Fruit fly (Drosophila melanogaster) whole organism, embryonic: ENCODE data around the gene CG3434.

Experiments used
- CG10959 ChIP-seq: fragments of 200-800 bp; sonication (Bioruptor generic); IDR thresholded peaks from 2 replicates; pipeline ENCODE4 v1.3.6; 2022; ENCODE audit warnings: missing biosample characterization, missing genetic modification characterization
- CG11093 ChIP-seq: fragments of 200-800 bp; sonication (Bioruptor generic); IDR thresholded peaks from 3 replicates; pipeline ENCODE4 v1.3.6; 2022; ENCODE audit warnings: missing biosample characterization, missing genetic modification characterization
- CG11504 ChIP-seq: fragments of 200-800 bp; sonication (Bioruptor generic); optimal IDR thresholded peaks from 3 replicates; lab custom pipeline; 2019; ENCODE audit warnings: missing biosample characterization, mild to moderate bottlenecking, missing genetic modification characterization, moderate library complexity
- CG12236 ChIP-seq: fragments of 200-800 bp; sonication (Bioruptor generic); optimal IDR thresholded peaks from 2 replicates; lab custom pipeline; 2016; ENCODE audit warnings: missing biosample characterization, missing genetic modification characterization
- CG13624 ChIP-seq: fragments of 200-800 bp; sonication (Bioruptor generic); optimal IDR thresholded peaks from 2 replicates; lab custom pipeline; 2016; ENCODE audit warnings: missing biosample characterization, missing genetic modification characterization
- CG13775 ChIP-seq: fragments of 200-800 bp; sonication (Bioruptor generic); optimal IDR thresholded peaks from 3 replicates; lab custom pipeline; 2017; ENCODE audit warnings: missing biosample characterization, mild to moderate bottlenecking, missing genetic modification characterization
- CG1647 ChIP-seq: fragments of 200-800 bp; sonication (Bioruptor generic); optimal IDR thresholded peaks from 3 replicates; lab custom pipeline; 2016; ENCODE audit warnings: missing biosample characterization, missing genetic modification characterization
- CG17568 ChIP-seq: fragments of 200-800 bp; sonication (Bioruptor generic); optimal IDR thresholded peaks from 2 replicates; lab custom pipeline; 2018; ENCODE audit warnings: missing biosample characterization, mild to moderate bottlenecking, missing genetic modification characterization, moderate library complexity
- CG17912 ChIP-seq: fragments of 200-800 bp; sonication (Bioruptor generic); optimal IDR thresholded peaks from 2 replicates; lab custom pipeline; 2018; ENCODE audit warnings: missing biosample characterization, mild to moderate bottlenecking, missing genetic modification characterization
- CG18011 ChIP-seq: fragments of 200-800 bp; sonication (Bioruptor generic); optimal IDR thresholded peaks from 2 replicates; lab custom pipeline; 2017; ENCODE audit warnings: missing biosample characterization, missing genetic modification characterization, mild to moderate bottlenecking, moderate library complexity, missing genotype
- CG30020 ChIP-seq: fragments of 200-800 bp; optimal IDR thresholded peaks from 2 replicates; lab custom pipeline; 2019; ENCODE audit warnings: missing biosample characterization, mild to moderate bottlenecking, missing genetic modification characterization, moderate library complexity
- CG34376 ChIP-seq: fragments of 200-800 bp; sonication (Bioruptor generic); optimal IDR thresholded peaks from 2 replicates; lab custom pipeline; 2018; ENCODE audit warnings: missing biosample characterization, mild to moderate bottlenecking, missing genetic modification characterization
- CG3726 ChIP-seq: fragments of 200-800 bp; sonication (Bioruptor generic); IDR thresholded peaks from 3 replicates; pipeline ENCODE4, ENCODE4 v1.3.6; 2022; ENCODE audit warnings: missing biosample characterization, missing genetic modification characterization
- CG3995 ChIP-seq: fragments of 200-800 bp; sonication (Bioruptor generic); optimal IDR thresholded peaks from 3 replicates; lab custom pipeline; 2016; ENCODE audit warnings: missing biosample characterization, missing genetic modification characterization
- CG4328 ChIP-seq: fragments of 200-800 bp; sonication (Bioruptor generic); optimal IDR thresholded peaks from 3 replicates; lab custom pipeline; 2017; ENCODE audit warnings: missing biosample characterization, missing genetic modification reagents, missing genetic modification characterization
- CG4404 ChIP-seq: fragments of 200-800 bp; sonication (Bioruptor generic); IDR thresholded peaks from 2 replicates; pipeline ENCODE4 v1.3.6; 2022; ENCODE audit warnings: missing biosample characterization, missing genetic modification characterization
- CG6254 ChIP-seq: fragments of 200-800 bp; sonication (Bioruptor generic); optimal IDR thresholded peaks from 3 replicates; lab custom pipeline; 2017; ENCODE audit warnings: mild to moderate bottlenecking, missing biosample characterization, missing genetic modification reagents, missing genetic modification characterization
- CG6272 ChIP-seq: fragments of 200-800 bp; sonication (Bioruptor generic); IDR thresholded peaks from 2 replicates; pipeline ENCODE4 v1.3.6; 2022; ENCODE audit warnings: missing biosample characterization, missing genetic modification characterization
- CG7928 ChIP-seq: fragments of 200-800 bp; sonication (Bioruptor generic); optimal IDR thresholded peaks from 2 replicates; lab custom pipeline; 2017; ENCODE audit warnings: missing biosample characterization, mild to moderate bottlenecking, missing genetic modification characterization
- CG7963 ChIP-seq: fragments of 200-800 bp; sonication (Bioruptor generic); IDR thresholded peaks from 3 replicates; pipeline ENCODE4 v1.3.6; 2022; ENCODE audit warnings: missing biosample characterization, missing genetic modification characterization; ENCODE audit not compliant: partially characterized antibody
- CG9215 ChIP-seq: fragments of 200-800 bp; sonication (Bioruptor generic); IDR thresholded peaks from 2 replicates; pipeline ENCODE4 v1.3.6; 2022; ENCODE audit warnings: missing biosample characterization, missing genetic modification characterization
- CkIIα-i1 ChIP-seq: fragments of 200-800 bp; sonication (Bioruptor generic); IDR thresholded peaks from 2 replicates; pipeline ENCODE4 v1.3.6; 2022; ENCODE audit warnings: missing biosample characterization, missing genetic modification characterization
- Dll ChIP-seq: fragments of 200-800 bp; sonication (Bioruptor generic); IDR thresholded peaks from 4 replicates; pipeline ENCODE4 v1.3.6; 2022; ENCODE audit warnings: missing biosample characterization, missing genetic modification characterization; ENCODE audit not compliant: partially characterized antibody
- E2f1 ChIP-seq: fragments of 200-800 bp; sonication (Bioruptor generic); IDR thresholded peaks from 2 replicates; pipeline ENCODE4 v1.3.6; 2022; ENCODE audit warnings: missing biosample characterization, missing genetic modification characterization
- Fer1 ChIP-seq: fragments of 200-800 bp; sonication (Bioruptor generic); optimal IDR thresholded peaks from 2 replicates; lab custom pipeline; 2017; ENCODE audit warnings: missing biosample characterization, mild to moderate bottlenecking, missing genetic modification characterization
- H2.0 ChIP-seq: fragments of 200-800 bp; sonication (Bioruptor generic); IDR thresholded peaks from 2 replicates; pipeline ENCODE4 v1.3.6; 2022; ENCODE audit warnings: missing biosample characterization, missing genetic modification characterization
- Hey ChIP-seq: fragments of 200-800 bp; sonication (Bioruptor generic); optimal IDR thresholded peaks from 3 replicates; lab custom pipeline; 2018; ENCODE audit warnings: missing biosample characterization, mild to moderate bottlenecking, missing genetic modification characterization
- Med ChIP-seq: fragments of 200-800 bp; sonication (Bioruptor generic); peaks from one replicate; lab custom pipeline; 2016; ENCODE audit warnings: missing biosample characterization, missing genetic modification characterization, mild to moderate bottlenecking, inconsistent platforms, moderate library complexity
- NC2β ChIP-seq: fragments of 200-800 bp; sonication (Bioruptor generic); optimal IDR thresholded peaks from 2 replicates; lab custom pipeline; 2016; ENCODE audit warnings: missing biosample characterization, missing genetic modification characterization
- NK7.1 ChIP-seq: fragments of 200-800 bp; sonication (Bioruptor generic); optimal IDR thresholded peaks from 3 replicates; lab custom pipeline; 2016; ENCODE audit warnings: missing biosample characterization, missing genetic modification characterization
- Sox102F ChIP-seq: fragments of 200-800 bp; sonication (Bioruptor generic); optimal IDR thresholded peaks from 2 replicates; lab custom pipeline; 2018; ENCODE audit warnings: missing biosample characterization, mild to moderate bottlenecking, missing genetic modification characterization, moderate library complexity
- Trl ChIP-seq, 3 experiments: fragments of >200 bp in 2 of 3; fragments of 200-800 bp in 1 of 3; sonication (Bioruptor generic) in 1 of 3; optimal IDR thresholded peaks; 2 replicates in 1 of 3; 3 replicates in 2 of 3; lab custom pipeline; 2016 to 2017; ENCODE audit warnings: missing biosample characterization in 1 of 3, missing genetic modification characterization in 1 of 3
- amos ChIP-seq: fragments of 200-800 bp; sonication (Bioruptor generic); IDR thresholded peaks from 2 replicates; pipeline ENCODE4 v1.3.6; 2022; ENCODE audit warnings: missing biosample characterization, missing genetic modification characterization; ENCODE audit not compliant: partially characterized antibody
- ase ChIP-seq: fragments of 200-800 bp; sonication (Bioruptor generic); IDR thresholded peaks from 3 replicates; pipeline ENCODE4 v1.3.6; 2022; ENCODE audit warnings: missing biosample characterization, missing genetic modification characterization
- cato ChIP-seq: fragments of 200-800 bp; sonication (Bioruptor generic); optimal IDR thresholded peaks from 2 replicates; lab custom pipeline; 2016; ENCODE audit warnings: missing biosample characterization, missing genetic modification characterization, borderline replicate concordance
- crp ChIP-seq, 2 experiments: fragments of 200-800 bp; sonication (Bioruptor generic); optimal IDR thresholded peaks; 2 replicates in 1 of 2; 3 replicates in 1 of 2; lab custom pipeline; 2017; ENCODE audit warnings: missing biosample characterization in 2 of 2, missing genetic modification characterization in 2 of 2, mild to moderate bottlenecking in 1 of 2, moderate library complexity in 1 of 2
- ems ChIP-seq: fragments of 200-800 bp; sonication (Bioruptor generic); optimal IDR thresholded peaks from 3 replicates; lab custom pipeline; 2016; ENCODE audit warnings: missing biosample characterization, missing genetic modification characterization
- ewg ChIP-seq: fragments of 200-800 bp; sonication (Bioruptor generic); optimal IDR thresholded peaks from 3 replicates; lab custom pipeline; 2017; ENCODE audit warnings: mild to moderate bottlenecking, missing biosample characterization, missing genetic modification reagents, missing genetic modification characterization
- fd96Cb ChIP-seq: fragments of 200-800 bp; sonication (Bioruptor generic); optimal IDR thresholded peaks from 2 replicates; lab custom pipeline; 2018; ENCODE audit warnings: missing biosample characterization, mild to moderate bottlenecking, missing genetic modification characterization, moderate library complexity
- knrl ChIP-seq: fragments of 200-800 bp; sonication (Bioruptor generic); IDR thresholded peaks from 3 replicates; pipeline ENCODE4 v1.3.6; 2022; ENCODE audit warnings: missing biosample characterization, missing genetic modification characterization; ENCODE audit not compliant: partially characterized antibody
- lab ChIP-seq: fragments of 200-800 bp; sonication (Bioruptor generic); optimal IDR thresholded peaks from 3 replicates; lab custom pipeline; 2017; ENCODE audit warnings: missing biosample characterization, missing genetic modification characterization, mild to moderate bottlenecking, moderate library complexity, missing genetic modification reagents
- odd ChIP-seq: fragments of 200-800 bp; sonication (Bioruptor generic); optimal IDR thresholded peaks from 2 replicates; lab custom pipeline; 2017; ENCODE audit warnings: missing biosample characterization, mild to moderate bottlenecking, missing genetic modification characterization
- peb ChIP-seq: fragments of 200-800 bp; sonication (Bioruptor generic); IDR thresholded peaks from 2 replicates; pipeline ENCODE4 v1.3.6; 2022; ENCODE audit warnings: missing biosample characterization, missing genetic modification characterization
- rib ChIP-seq: fragments of 200-800 bp; sonication (Bioruptor generic); IDR thresholded peaks from 2 replicates; pipeline ENCODE4 v1.3.6; 2022; ENCODE audit warnings: missing biosample characterization, missing genetic modification characterization
- scrt ChIP-seq: fragments of 200-800 bp; sonication (Bioruptor generic); optimal IDR thresholded peaks from 2 replicates; lab custom pipeline; 2018; ENCODE audit warnings: missing biosample characterization, mild to moderate bottlenecking, missing genetic modification characterization, moderate library complexity
- slbo ChIP-seq: fragments of 200-800 bp; sonication (Bioruptor generic); IDR thresholded peaks from 2 replicates; pipeline ENCODE4 v1.3.6; 2022; ENCODE audit warnings: missing biosample characterization, missing genetic modification characterization
- slou ChIP-seq: fragments of 200-800 bp; sonication (Bioruptor generic); optimal IDR thresholded peaks from 3 replicates; lab custom pipeline; 2016; ENCODE audit warnings: missing biosample characterization, missing genetic modification characterization
- sob ChIP-seq: fragments of 200-800 bp; sonication (Bioruptor generic); IDR thresholded peaks from 2 replicates; pipeline ENCODE4 v1.3.6; 2022; ENCODE audit warnings: missing biosample characterization, missing genetic modification characterization
- trem ChIP-seq: fragments of 200-800 bp; optimal IDR thresholded peaks from 3 replicates; lab custom pipeline; 2019; ENCODE audit warnings: missing biosample characterization, mild to moderate bottlenecking, missing genetic modification characterization, moderate library complexity
- vvl ChIP-seq: fragments of 200-800 bp; sonication (Bioruptor generic); IDR thresholded peaks from 2 replicates; pipeline ENCODE4 v1.3.6; 2022; ENCODE audit warnings: missing biosample characterization, missing genetic modification characterization

The CG3434 gene

DNA sequence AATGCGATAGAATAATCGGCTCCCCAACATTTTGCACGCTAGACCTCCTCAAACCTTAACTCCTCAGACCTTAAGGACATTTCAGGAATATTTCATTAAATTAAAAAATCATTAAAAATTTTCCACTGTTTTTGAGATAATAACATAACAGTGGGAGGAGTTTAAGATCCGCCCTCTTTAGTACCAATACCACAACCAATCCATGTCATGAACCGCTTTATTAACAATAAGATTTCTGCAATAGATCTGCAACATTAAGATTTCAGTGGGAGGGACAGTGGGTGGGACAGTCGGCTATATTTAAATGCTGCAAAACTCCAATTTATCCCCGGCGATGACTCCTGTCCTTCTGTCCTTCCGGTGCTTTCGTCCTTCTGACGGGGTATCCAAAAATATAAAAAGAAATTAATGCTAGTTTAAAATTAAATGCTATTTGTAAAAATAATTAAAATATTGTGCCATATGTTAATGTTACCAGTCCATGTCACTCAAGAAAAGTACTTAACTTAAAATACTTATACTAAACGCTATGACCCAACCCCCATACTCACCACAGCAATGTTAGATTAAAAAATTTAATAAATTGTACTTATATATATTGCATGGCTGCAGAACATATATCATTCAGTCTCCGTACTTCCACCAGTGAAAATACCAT is 17.8 kb downstream of the CG3434 start, which contains the start of gene Srg3 (continued):
- TF ChIP-seq Dll (GFP tag; lab: Robert Waterston, UW) (no peak), CG18011 (peak; percentile 13), Med (GFP tag; lab: Kevin White, UChicago) (peak; percentile 43), CG12236 (GFP tag; lab: Kevin White, UChicago) (no peak), slbo (GFP tag; lab: Robert Waterston, UW) (peak; percentile 60), CG3726 (GFP tag; lab: Robert Waterston, UW) (no peak), CG7963 (GFP tag; lab: Robert Waterston, UW) (no peak), CG6272 (GFP tag; lab: Robert Waterston, UW) (no peak), lab (no peak), H2.0 (GFP tag; lab: Robert Waterston, UW) (peak; percentile 19; the same call in 1 of the 2 replicates), scrt (GFP tag; lab: Kevin White, UChicago) (no peak), CG10959 (GFP tag; lab: Robert Waterston, UW) (no peak), rib (no peak), CG13775 (GFP tag; lab: Kevin White, UChicago) (no peak), vvl (no peak), CG6254 (no peak), peb (GFP tag; lab: Robert Waterston, UW) (no peak), CG11093 (GFP tag; lab: Robert Waterston, UW) (no peak), CG4404 (no peak), Trl (optimal IDR thresholded peaks at IDR 0.05; lab: Kevin White, UChicago) (no peak), Trl (GFP tag; optimal IDR thresholded peaks at IDR 0.05; lab: Kevin White, UChicago) (no peak), ewg (GFP tag; lab: Kevin White, UChicago) (no peak), CG13624 (GFP tag; lab: Kevin White, UChicago) (no peak), CG17568 (GFP tag; lab: Kevin White, UChicago) (no peak), CG11504 (tag; lab: Kevin White, UChicago) (peak; percentile 6), CG4328 (GFP tag; lab: Kevin White, UChicago) (no peak), CkIIα-i1 (GFP tag; lab: Robert Waterston, UW) (no peak), CG34376 (no peak), NK7.1 (no peak), Sox102F (GFP tag; lab: Kevin White, UChicago) (no peak), sob (GFP tag; lab: Robert Waterston, UW) (no peak), odd (peak; percentile 26), CG30020 (tag; lab: Kevin White, UChicago) (no peak), CG17912 (no peak), CG9215 (no peak), E2f1 (GFP tag; lab: Robert Waterston, UW) (no peak), slou (GFP tag; lab: Kevin White, UChicago) (no peak), Hey (no peak), CG7928 (GFP tag; lab: Kevin White, UChicago) (no peak), CG1647 (no peak), CG3995 (GFP tag; lab: Kevin White, UChicago) (no peak), cato (GFP tag; lab: Kevin White, UChicago) (no peak), knrl (GFP tag; lab: Robert Waterston, UW) (no peak), ems (peak; percentile 6), ase (GFP tag; lab: Robert Waterston, UW) (no peak), amos (GFP tag; lab: Robert Waterston, UW) (no peak; the same call in 1 of the 2 replicates), Fer1 (GFP tag; lab: Kevin White, UChicago) (no peak), crp (GFP tag; optimal IDR thresholded peaks at IDR 0.05; lab: Kevin White, UChicago) (no peak), fd96Cb (tag; lab: Kevin White, UChicago) (no peak), trem (tag; lab: Kevin White, UChicago) (no peak), NC2β (no peak)
